Worm (Caenorhabditis elegans) whole organism, early embryonic: ENCODE results near the gene T22C8.6.

Experiments
- B0310.2 ChIP-seq: sonication (generic microtip); optimal IDR thresholded peaks from 2 replicates; lab custom pipeline; 2016; ENCODE audit warnings: mild to moderate bottlenecking, missing genetic modification characterization, missing compliant biosample characterization
- F13C5.2 ChIP-seq: sonication (generic microtip); optimal IDR thresholded peaks from 2 replicates; lab custom pipeline; 2017; ENCODE audit warnings: mild to moderate bottlenecking, missing genetic modification characterization, inconsistent platforms, missing compliant biosample characterization
- aly-1 ChIP-seq: sonication (generic microtip); optimal IDR thresholded peaks from 2 replicates; lab custom pipeline; 2016; ENCODE audit warnings: missing genetic modification characterization, missing compliant biosample characterization
- ama-1 ChIP-seq: fragments of 150-350 bp; optimal IDR thresholded peaks from 2 replicates; lab custom pipeline; 2014
- ceh-13 ChIP-seq: fragments of 200-800 bp; sonication (Bioruptor generic); optimal IDR thresholded peaks from 2 replicates; lab custom pipeline; 2018; ENCODE audit warnings: mild to moderate bottlenecking, missing genetic modification characterization, missing compliant biosample characterization
- ceh-36 ChIP-seq: sonication (generic microtip); optimal IDR thresholded peaks from 2 replicates; lab custom pipeline; 2016; ENCODE audit warnings: missing genetic modification characterization, inconsistent platforms, missing compliant biosample characterization
- ets-7 ChIP-seq: sonication (generic microtip); optimal IDR thresholded peaks from 2 replicates; lab custom pipeline; 2016; ENCODE audit warnings: missing genotype, missing genetic modification characterization, missing compliant biosample characterization
- flt-1 ChIP-seq: fragments of 200-800 bp; sonication (Bioruptor generic); IDR thresholded peaks from 2 replicates; pipeline ENCODE4 v1.3.6; 2022; ENCODE audit warnings: missing genetic modification characterization, missing compliant biosample characterization
- hmbx-1 ChIP-seq: sonication (generic microtip); optimal IDR thresholded peaks from 2 replicates; lab custom pipeline; 2016; ENCODE audit warnings: mild to moderate bottlenecking, missing genetic modification characterization, missing compliant biosample characterization
- hmg-4 ChIP-seq: fragments of 200-800 bp; sonication (Bioruptor generic); optimal IDR thresholded peaks from 2 replicates; lab custom pipeline; 2018; ENCODE audit warnings: mild to moderate bottlenecking, missing genetic modification characterization, missing compliant biosample characterization
- hnd-1 ChIP-seq: sonication (generic microtip); optimal IDR thresholded peaks from 2 replicates; lab custom pipeline; 2016; ENCODE audit warnings: missing genetic modification characterization, missing compliant biosample characterization
- pes-1 ChIP-seq: fragments of 200-800 bp; sonication (Bioruptor generic); IDR thresholded peaks from 2 replicates; pipeline ENCODE4 v1.3.6; 2022; ENCODE audit warnings: missing genetic modification reagents, missing genetic modification characterization, missing compliant biosample characterization
- scrt-1 ChIP-seq: fragments of 200-800 bp; sonication (Bioruptor generic); IDR thresholded peaks from 2 replicates; pipeline ENCODE4 v1.3.6; 2022; ENCODE audit warnings: missing genetic modification characterization, missing compliant biosample characterization
- sea-1 ChIP-seq: fragments of 200-800 bp; sonication (Bioruptor generic); conservative IDR thresholded peaks from 2 replicates; pipeline ENCODE4 v1.3.6; 2022; ENCODE audit warnings: missing genetic modification characterization, missing compliant biosample characterization
- tbx-11 ChIP-seq: fragments of 200-800 bp; sonication (Bioruptor generic); IDR thresholded peaks from 2 replicates; pipeline ENCODE4 v1.3.6; 2022; ENCODE audit warnings: missing genetic modification characterization, missing compliant biosample characterization
- tbx-37 ChIP-seq: fragments of 200-800 bp; sonication (Bioruptor generic); conservative IDR thresholded peaks from 2 replicates; pipeline ENCODE4 v1.3.6; 2022; ENCODE audit warnings: missing genetic modification reagents, missing genetic modification characterization, missing compliant biosample characterization
- tra-4 ChIP-seq: sonication (generic microtip); optimal IDR thresholded peaks from 2 replicates; lab custom pipeline; 2017; ENCODE audit warnings: missing genetic modification characterization, missing compliant biosample characterization

Gene T22C8.6

DNA sequence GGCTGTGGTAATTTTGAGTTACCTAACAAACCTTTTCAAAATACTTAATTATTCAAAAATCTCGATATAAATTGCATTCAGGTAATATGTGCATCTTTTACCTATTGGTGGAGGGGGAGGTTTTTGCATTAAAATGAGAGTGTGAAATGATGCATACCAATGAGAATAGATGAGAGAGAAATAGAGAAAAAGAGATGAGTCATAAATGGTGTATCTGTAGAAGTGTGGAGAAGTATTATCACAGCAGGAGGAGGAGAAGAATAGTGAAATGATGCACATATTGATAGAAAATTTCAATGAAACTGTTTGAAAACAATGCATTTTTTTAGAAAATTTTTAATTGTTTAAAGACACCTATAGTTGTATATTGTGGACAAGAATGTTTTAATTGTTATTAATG lies 10.4 kb upstream of the T22C8.6 start:
- no peak for TF ChIP-seq tra-4 (tag; lab: Kevin White, UChicago)
- TF ChIP-seq hmg-4, result no peak

DNA sequence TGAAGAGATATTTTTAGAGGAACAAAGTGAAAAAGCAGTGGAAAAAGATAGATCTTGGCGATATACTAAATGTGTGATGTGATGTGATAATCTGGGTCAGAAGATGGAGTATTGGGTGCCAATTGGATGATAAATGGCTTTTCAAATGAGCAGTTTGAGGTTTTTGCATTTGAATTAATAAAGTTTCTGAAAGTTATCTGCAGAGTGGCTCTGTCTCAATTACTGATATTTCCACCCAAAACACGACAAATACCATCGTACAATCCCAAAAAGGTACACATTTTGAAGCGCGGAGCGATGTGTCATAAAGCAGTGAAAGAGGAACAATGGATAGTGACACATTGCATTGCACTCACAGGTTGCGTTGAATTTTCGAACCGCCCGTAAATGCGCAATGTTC lies 9.5 kb upstream of the T22C8.6 start:
- TF ChIP-seq tbx-37 (GFP tag; lab: Robert Waterston, UW) (no peak), flt-1 (no peak), hnd-1 (no peak), F13C5.2 (no peak), ceh-36 (tag; lab: Kevin White, UChicago) (no peak), tbx-11 (GFP tag; lab: Robert Waterston, UW) (no peak), hmbx-1 (tag; lab: Kevin White, UChicago) (no peak), tra-4 (tag; lab: Kevin White, UChicago) (no peak), scrt-1 (GFP tag; lab: Robert Waterston, UW) (no peak), hmg-4 (no peak), ceh-13 (GFP tag; lab: Kevin White, UChicago) (no peak), ama-1 (lab: Kevin White, UChicago) (no peak), pes-1 (GFP tag; lab: Robert Waterston, UW) (no peak), B0310.2 (no peak), aly-1 (tag; lab: Kevin White, UChicago) (no peak), ets-7 (tag; lab: Kevin White, UChicago) (no peak), sea-1 (GFP tag; lab: Robert Waterston, UW) (no peak)

DNA sequence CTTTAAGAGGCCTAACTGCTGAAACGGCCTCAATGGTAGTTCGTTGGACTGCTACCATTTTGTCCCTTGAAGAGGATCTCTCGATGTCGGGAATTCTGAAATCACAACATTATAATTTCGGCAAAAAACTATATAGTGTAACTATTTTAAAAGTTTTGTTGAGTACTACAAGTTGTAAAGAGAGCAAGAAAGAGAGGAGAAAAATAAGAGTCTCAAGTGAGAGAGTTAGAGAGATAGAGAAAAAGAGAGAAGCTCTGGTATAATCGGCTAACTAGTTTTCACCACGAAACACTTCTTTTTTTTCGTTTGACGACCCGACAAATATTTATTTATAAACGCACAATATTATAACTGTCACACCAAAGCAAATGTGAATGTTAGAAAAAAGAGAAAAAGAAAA lies 7.5 kb upstream of the T22C8.6 start, which contains the start of gene vab-9:
vab-9 (minus strand) TSS at position 101 of the 400 bp plus-strand sequence.
- TF ChIP-seq hmbx-1 (tag; lab: Kevin White, UChicago), result no peak
- TF ChIP-seq tbx-11 (GFP tag; lab: Robert Waterston, UW), result no peak
- TF ChIP-seq ceh-36 (tag; lab: Kevin White, UChicago), result no peak
- no peak for TF ChIP-seq ceh-13 (GFP tag; lab: Kevin White, UChicago)
- TF ChIP-seq tra-4 (tag; lab: Kevin White, UChicago), result no peak
- TF ChIP-seq ets-7 (tag; lab: Kevin White, UChicago), result no peak
- TF ChIP-seq pes-1 (GFP tag; lab: Robert Waterston, UW), result no peak
- no peak for TF ChIP-seq flt-1
- TF ChIP-seq scrt-1 (GFP tag; lab: Robert Waterston, UW), result no peak
- no peak for TF ChIP-seq aly-1 (tag; lab: Kevin White, UChicago)
- TF ChIP-seq sea-1 (GFP tag; lab: Robert Waterston, UW), result no peak
- no peak for TF ChIP-seq B0310.2
- TF ChIP-seq hnd-1, result no peak
- TF ChIP-seq F13C5.2, result no peak
- TF ChIP-seq hmg-4, result no peak
- no peak for TF ChIP-seq ama-1 (lab: Kevin White, UChicago)

DNA sequence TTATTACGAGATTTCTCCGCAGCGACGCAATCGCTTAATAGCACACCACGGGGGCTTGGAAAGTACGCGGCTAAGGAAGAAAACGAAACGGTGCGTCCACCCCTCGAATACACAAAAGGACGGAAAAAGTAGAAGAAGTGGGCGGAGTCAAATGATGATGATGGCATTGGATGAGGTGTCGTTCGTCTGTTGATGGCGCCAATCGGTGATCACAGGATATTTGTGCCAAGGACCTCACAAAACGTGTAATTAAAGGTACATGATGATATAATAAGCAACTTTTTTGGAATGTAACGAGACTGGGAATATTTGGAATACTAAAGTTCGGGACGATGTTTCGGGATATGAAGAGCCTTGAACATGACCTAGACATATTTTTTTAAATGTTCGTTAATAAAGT lies 4.3 kb upstream of the T22C8.6 start, which contains the start of gene cutl-12:
cutl-12 (minus strand) TSS at position 101 of the 400 bp plus-strand sequence.
- TF ChIP-seq hnd-1 (no peak), sea-1 (GFP tag; lab: Robert Waterston, UW) (no peak), F13C5.2 (no peak), ceh-36 (tag; lab: Kevin White, UChicago) (no peak), tra-4 (tag; lab: Kevin White, UChicago) (no peak), ama-1 (lab: Kevin White, UChicago) (no peak)

DNA sequence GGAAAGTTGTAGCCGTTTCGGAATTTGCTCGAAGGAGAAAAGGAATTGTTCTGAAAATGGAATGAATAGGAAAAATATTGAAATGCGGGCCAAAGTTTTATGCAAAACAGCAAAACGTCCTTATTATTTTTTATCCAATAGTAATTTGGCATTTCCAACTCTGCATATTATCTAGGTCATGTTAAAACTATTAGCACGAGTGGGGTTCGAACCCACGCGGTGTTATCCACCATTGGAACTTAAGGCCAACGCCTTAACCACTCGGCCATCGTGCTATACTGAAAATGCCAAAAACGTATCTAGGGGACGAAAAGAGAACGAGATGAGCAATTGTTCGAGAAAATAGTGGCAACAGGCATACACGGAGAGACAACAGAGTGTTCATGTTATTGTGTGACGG lies 1.7 kb upstream of the T22C8.6 start:
- TF ChIP-seq ama-1 (lab: Kevin White, UChicago), result no peak
- TF ChIP-seq F13C5.2, result no peak
- no peak for TF ChIP-seq B0310.2
- no peak for TF ChIP-seq ceh-36 (tag; lab: Kevin White, UChicago)
- no peak for TF ChIP-seq tbx-37 (GFP tag; lab: Robert Waterston, UW)
- TF ChIP-seq flt-1, result no peak

DNA sequence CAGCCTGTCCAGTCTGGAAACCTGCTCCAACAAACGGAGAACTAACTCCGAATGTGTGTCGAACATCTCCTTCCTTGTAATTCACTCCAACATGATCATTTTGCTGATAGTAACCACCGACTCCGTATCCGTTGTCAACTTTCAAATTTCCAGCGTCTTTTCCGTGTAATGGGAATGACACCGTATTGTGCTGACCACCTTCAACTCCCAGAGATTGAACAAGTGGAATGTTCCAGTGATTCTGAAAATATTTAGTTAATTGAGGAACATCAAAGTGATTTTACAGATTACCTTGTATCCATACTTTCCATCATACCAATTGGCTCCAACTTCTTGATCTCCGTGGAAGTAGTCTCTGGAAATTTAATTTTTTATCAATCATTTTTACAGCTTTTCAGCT lies 2.2 kb downstream of the T22C8.6 start:
- TF ChIP-seq ets-7 (tag; lab: Kevin White, UChicago) (no peak), scrt-1 (GFP tag; lab: Robert Waterston, UW) (no peak), sea-1 (GFP tag; lab: Robert Waterston, UW) (no peak), tbx-11 (GFP tag; lab: Robert Waterston, UW) (no peak), aly-1 (tag; lab: Kevin White, UChicago) (no peak), hmbx-1 (tag; lab: Kevin White, UChicago) (no peak), pes-1 (GFP tag; lab: Robert Waterston, UW) (no peak), B0310.2 (no peak), flt-1 (no peak), hmg-4 (no peak), ceh-13 (GFP tag; lab: Kevin White, UChicago) (no peak), tra-4 (tag; lab: Kevin White, UChicago) (no peak), hnd-1 (no peak), F13C5.2 (no peak), tbx-37 (GFP tag; lab: Robert Waterston, UW) (no peak), ceh-36 (tag; lab: Kevin White, UChicago) (no peak), ama-1 (lab: Kevin White, UChicago) (no peak)

DNA sequence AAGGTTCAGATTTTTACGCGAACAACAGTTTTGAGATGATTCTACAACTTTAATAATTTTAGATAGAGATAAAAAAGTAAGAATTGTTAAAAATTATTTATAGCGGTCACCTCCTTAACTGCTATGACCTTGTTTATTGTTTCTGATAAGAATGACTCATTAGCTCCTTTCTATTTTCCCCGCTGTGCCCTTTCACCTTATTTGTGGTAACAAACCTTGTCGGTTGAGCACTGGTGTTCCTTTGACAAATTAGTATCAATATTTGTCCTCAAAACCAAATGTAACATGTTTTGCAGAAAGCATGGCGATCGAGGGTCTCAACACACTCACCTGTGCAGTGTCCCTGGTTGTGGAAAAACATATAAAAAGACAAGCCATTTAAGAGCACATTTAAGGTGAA lies 3.5 kb downstream of the T22C8.6 start:
- no peak for TF ChIP-seq hnd-1
- TF ChIP-seq aly-1 (tag; lab: Kevin White, UChicago), result no peak
- no peak for TF ChIP-seq B0310.2

DNA sequence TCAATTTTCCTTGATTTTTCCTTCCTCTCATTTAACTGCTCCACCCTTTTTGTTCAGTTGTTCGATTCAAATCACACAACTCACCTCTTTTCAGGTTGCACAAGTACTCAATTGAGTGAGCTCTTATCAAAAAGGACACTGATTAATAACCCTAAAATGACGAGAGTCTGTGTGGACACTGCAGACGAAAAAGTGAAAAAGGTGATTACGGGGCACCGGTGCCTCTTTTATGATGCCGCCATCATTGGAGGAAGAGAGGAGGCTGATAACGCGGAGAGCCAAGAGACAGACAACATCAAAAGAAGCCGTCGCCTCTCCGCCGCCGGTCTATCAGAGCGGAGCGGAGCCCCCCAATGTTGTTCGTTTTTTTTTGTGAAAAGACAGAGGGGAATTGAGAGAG lies 4.9 kb downstream of the T22C8.6 start, which contains the start of gene sptf-2:
sptf-2 (plus strand) TSS at position 297 of the 400 bp plus-strand sequence.
- TF ChIP-seq scrt-1 (GFP tag; lab: Robert Waterston, UW), result no peak
- TF ChIP-seq hmbx-1 (tag; lab: Kevin White, UChicago), result no peak
- TF ChIP-seq F13C5.2, result no peak
- TF ChIP-seq sea-1 (GFP tag; lab: Robert Waterston, UW), result no peak
- TF ChIP-seq aly-1 (tag; lab: Kevin White, UChicago), result no peak
- TF ChIP-seq hmg-4, result no peak
- TF ChIP-seq pes-1 (GFP tag; lab: Robert Waterston, UW), result no peak
- no peak for TF ChIP-seq ceh-13 (GFP tag; lab: Kevin White, UChicago)
- TF ChIP-seq tra-4 (tag; lab: Kevin White, UChicago), result no peak
- no peak for TF ChIP-seq tbx-11 (GFP tag; lab: Robert Waterston, UW)
- no peak for TF ChIP-seq hnd-1
